Worm (Caenorhabditis elegans) whole organism, midembryonic: ENCODE results near the gene T01C3.3.

Source experiments
- T22C8.4 ChIP-seq: fragments of 200-800 bp; sonication (Bioruptor generic); IDR thresholded peaks from 2 replicates; pipeline ENCODE4 v1.3.6; 2022; ENCODE audit warnings: missing genetic modification characterization, missing compliant biosample characterization
- cog-1 ChIP-seq: sonication (generic microtip); optimal IDR thresholded peaks from 2 replicates; lab custom pipeline; 2016; ENCODE audit warnings: missing genetic modification characterization, missing compliant biosample characterization
- flt-1 ChIP-seq: fragments of 200-800 bp; sonication (Bioruptor generic); IDR thresholded peaks from 2 replicates; pipeline ENCODE4 v1.3.6; 2022; ENCODE audit warnings: missing genetic modification characterization, missing compliant biosample characterization
- klf-2 ChIP-seq: fragments of 200-800 bp; sonication (Bioruptor generic); conservative IDR thresholded peaks from 2 replicates; pipeline ENCODE4 v1.3.6; 2022; ENCODE audit warnings: missing genetic modification reagents, missing genetic modification characterization, missing compliant biosample characterization
- med-1 ChIP-seq: sonication (generic microtip); optimal IDR thresholded peaks from 2 replicates; lab custom pipeline; 2017; ENCODE audit warnings: missing genetic modification characterization, mild to moderate bottlenecking, missing compliant biosample characterization, antibody characterized with exemption, missing genetic modification reagents; ENCODE audit not compliant: insufficient read depth
- ref-1 ChIP-seq: fragments of 200-800 bp; sonication (Bioruptor generic); conservative IDR thresholded peaks from 2 replicates; pipeline ENCODE4 v1.3.6; 2022; ENCODE audit warnings: missing genetic modification reagents, missing genetic modification characterization, missing compliant biosample characterization
- tab-1 ChIP-seq: fragments of 200-800 bp; sonication (Bioruptor generic); IDR thresholded peaks from 2 replicates; pipeline ENCODE4 v1.3.6; 2022; ENCODE audit warnings: missing genetic modification characterization, missing compliant biosample characterization
- ztf-23 ChIP-seq: fragments of 200-800 bp; sonication (Bioruptor generic); IDR thresholded peaks from 2 replicates; pipeline ENCODE4 v1.3.6; 2022; ENCODE audit warnings: missing genetic modification reagents, missing genetic modification characterization, missing compliant biosample characterization
- ztf-29 ChIP-seq: fragments of 200-800 bp; sonication (Bioruptor generic); IDR thresholded peaks from 2 replicates; pipeline ENCODE4 v1.3.6; 2022; ENCODE audit warnings: missing genetic modification reagents, missing genetic modification characterization, missing compliant biosample characterization

T01C3.3 gene

ce11 chrV:14948566-14948965 is 43.9 kb downstream of the T01C3.3 start:
- TF ChIP-seq med-1 (GFP tag; lab: Kevin White, UChicago) (no peak), ref-1 (no peak), tab-1 (no peak), flt-1 (GFP tag; lab: Robert Waterston, UW) (no peak), cog-1 (no peak), klf-2 (no peak), ztf-23 (GFP tag; lab: Robert Waterston, UW) (no peak), ztf-29 (no peak), T22C8.4 (GFP tag; lab: Robert Waterston, UW) (no peak)

- TF ChIP-seq cog-1 (no peak), flt-1 (GFP tag; lab: Robert Waterston, UW) (no peak), tab-1 (no peak), klf-2 (no peak), ztf-23 (GFP tag; lab: Robert Waterston, UW) (no peak), ztf-29 (no peak), T22C8.4 (GFP tag; lab: Robert Waterston, UW) (no peak), med-1 (GFP tag; lab: Kevin White, UChicago) (no peak), ref-1 (no peak)
Observed at ce11 chrV:14947022-14947421, 45.5 kb downstream of the T01C3.3 start, which contains the start of gene C30G7.4. Gene C30G7.4 (minus strand): TSS chrV:14947122.

ce11 chrV:14945697-14946096 is 46.8 kb downstream of the T01C3.3 start, which contains the start of gene C30G7.3:
Gene C30G7.3 (minus strand): TSS chrV:14945704.
- no peak for TF ChIP-seq cog-1
- no peak for TF ChIP-seq tab-1
- no peak for TF ChIP-seq med-1 (GFP tag; lab: Kevin White, UChicago)
- TF ChIP-seq T22C8.4 (GFP tag; lab: Robert Waterston, UW), result no peak

- TF ChIP-seq T22C8.4 (GFP tag; lab: Robert Waterston, UW), result peak; percentile 78
- no peak for TF ChIP-seq tab-1
Observed at ce11 chrV:14945124-14945523, 47.4 kb downstream of the T01C3.3 start.

- TF ChIP-seq tab-1 (no peak), T22C8.4 (GFP tag; lab: Robert Waterston, UW) (no peak), med-1 (GFP tag; lab: Kevin White, UChicago) (no peak), flt-1 (GFP tag; lab: Robert Waterston, UW) (no peak), ztf-23 (GFP tag; lab: Robert Waterston, UW) (no peak), klf-2 (no peak), ref-1 (no peak), cog-1 (no peak), ztf-29 (no peak)
Observed at ce11 chrV:14943774-14944173, 48.7 kb downstream of the T01C3.3 start.

ce11 chrV:14942898-14943297 is 49.6 kb downstream of the T01C3.3 start:
- TF ChIP-seq tab-1 (no peak), med-1 (GFP tag; lab: Kevin White, UChicago) (no peak), flt-1 (GFP tag; lab: Robert Waterston, UW) (no peak), ztf-23 (GFP tag; lab: Robert Waterston, UW) (no peak), cog-1 (no peak), klf-2 (no peak), ztf-29 (no peak), T22C8.4 (GFP tag; lab: Robert Waterston, UW) (no peak), ref-1 (no peak)
